Fruit fly (Drosophila melanogaster): ENCODE data around the gene Hsp110.

DNA sequence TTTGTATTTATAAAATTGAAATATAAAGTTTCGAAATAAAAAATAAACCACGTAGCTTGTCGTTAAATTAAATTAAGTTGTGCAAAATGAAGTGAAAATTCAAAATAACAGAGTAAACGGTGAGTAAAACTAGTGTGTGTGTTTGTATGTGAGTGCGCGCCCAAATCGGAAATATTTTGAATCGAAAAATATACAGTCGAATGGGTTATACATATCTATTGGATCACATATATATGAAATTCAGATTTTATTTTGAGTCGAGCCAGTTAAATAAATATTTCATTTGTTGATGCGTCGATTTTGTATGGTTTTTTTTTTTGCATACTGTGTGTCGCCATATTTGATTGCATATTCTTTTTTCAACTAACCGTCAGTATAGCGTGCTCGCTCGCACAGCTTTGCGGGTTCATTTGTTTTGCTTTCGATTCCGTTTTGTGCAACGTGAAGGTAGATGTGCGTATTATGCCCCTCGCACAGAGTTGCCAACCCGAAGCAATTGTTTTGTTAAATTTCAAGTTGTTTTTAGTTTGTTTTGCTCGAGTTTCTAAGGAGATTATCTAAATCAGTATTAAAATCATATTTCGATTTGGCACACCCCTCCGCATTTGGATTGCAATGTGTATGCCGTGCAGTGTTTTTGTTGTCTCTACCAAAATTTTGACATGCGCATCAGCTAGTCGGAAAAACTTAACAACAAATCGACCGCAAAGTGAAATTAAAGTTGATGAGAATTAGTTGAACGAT is 33.4 kb upstream of the Hsp110 start:
- TF ChIP-seq kay (GFP tag; ENCODE audit: borderline replicate concordance) = peak; percentile 91
- no peak for TF ChIP-seq bab1 (GFP tag; optimal IDR thresholded peaks at IDR 0.05)
- no peak for TF ChIP-seq Crg-1 (GFP tag; optimal IDR thresholded peaks at IDR 0.05)
- peak; percentile 23 for TF ChIP-seq CG5204 (GFP tag; optimal IDR thresholded peaks at IDR 0.05)
- no peak for TF ChIP-seq CG7045 (GFP tag; optimal IDR thresholded peaks at IDR 0.05)
- no peak for TF ChIP-seq CG33017 (tag; optimal IDR thresholded peaks at IDR 0.05)

Data from whole organism, adult.